Worm (Caenorhabditis elegans) whole organism, late embryonic: Measurements from ENCODE around the gene T23B5.4.

Source experiments
- F13H6.1 ChIP-seq: sonication (generic microtip); optimal IDR thresholded peaks from 2 replicates; lab custom pipeline; 2016; ENCODE audit warnings: missing genetic modification characterization, missing compliant biosample characterization
- ahr-1 ChIP-seq: sonication (generic microtip); optimal IDR thresholded peaks from 2 replicates; lab custom pipeline; 2016; ENCODE audit warnings: missing genetic modification characterization, missing compliant biosample characterization
- elt-2 ChIP-seq: sonication (generic microtip); optimal IDR thresholded peaks from 2 replicates; lab custom pipeline; 2016; ENCODE audit warnings: missing genetic modification reagents, missing genetic modification characterization, missing compliant biosample characterization
- hlh-30 ChIP-seq: sonication (generic microtip); optimal IDR thresholded peaks from 2 replicates; lab custom pipeline; 2017; ENCODE audit warnings: antibody characterized with exemption, missing genetic modification characterization, missing compliant biosample characterization; ENCODE audit not compliant: insufficient read depth
- lim-6 ChIP-seq: sonication (generic microtip); optimal IDR thresholded peaks from 2 replicates; lab custom pipeline; 2016; ENCODE audit warnings: missing genetic modification characterization, missing compliant biosample characterization
- pha-4 ChIP-seq: fragments of 150-350 bp; optimal IDR thresholded peaks from 2 replicates; lab custom pipeline; 2018; ENCODE audit warnings: missing biosample characterization, missing genetic modification reagents, missing genetic modification characterization
- sox-2 ChIP-seq: fragments of 200-800 bp; sonication (Bioruptor generic); IDR thresholded peaks from 2 replicates; pipeline ENCODE4 v1.3.6; 2022; ENCODE audit warnings: missing genetic modification reagents, missing genetic modification characterization, missing compliant biosample characterization

- no peak for TF ChIP-seq ahr-1 (tag; lab: Kevin White, UChicago)
- TF ChIP-seq hlh-30 (tag; lab: Kevin White, UChicago): no peak
- TF ChIP-seq elt-2: peak; percentile 11
- TF ChIP-seq pha-4 (tag; lab: Kevin White, UChicago): no peak
- TF ChIP-seq sox-2 (GFP tag; lab: Robert Waterston, UW): no peak
- no peak for TF ChIP-seq F13H6.1 (tag; lab: Kevin White, UChicago)
- no peak for TF ChIP-seq lim-6 (tag; lab: Kevin White, UChicago)
These were observed 41.0 kb upstream of the T23B5.4 start for ce11 chrIV:12633825-12634224.
